Fruit fly (Drosophila melanogaster) whole organism, embryonic: ENCODE data around the gene Ssk.

Experiments used
- Ada2b ChIP-seq: fragments of 200-800 bp; sonication (Bioruptor generic); IDR thresholded peaks from 2 replicates; pipeline ENCODE4 v1.3.6; 2022; ENCODE audit warnings: missing biosample characterization, missing genetic modification characterization
- B-H2 ChIP-seq: fragments of 200-800 bp; sonication (Bioruptor generic); optimal IDR thresholded peaks from 2 replicates; lab custom pipeline; 2018; ENCODE audit warnings: missing biosample characterization, mild to moderate bottlenecking, missing genetic modification characterization
- BEAF-32 ChIP-seq: fragments of 200-800 bp; sonication (Bioruptor generic); optimal IDR thresholded peaks from 3 replicates; lab custom pipeline; 2017; ENCODE audit warnings: missing biosample characterization, missing genetic modification characterization, mild to moderate bottlenecking, moderate library complexity, missing genetic modification reagents
- CG10209 ChIP-seq: fragments of 200-800 bp; sonication (Bioruptor generic); optimal IDR thresholded peaks from 3 replicates; lab custom pipeline; 2017; ENCODE audit warnings: missing biosample characterization, mild to moderate bottlenecking, missing genetic modification characterization, missing genetic modification reagents
- CG11093 ChIP-seq: fragments of 200-800 bp; sonication (Bioruptor generic); IDR thresholded peaks from 3 replicates; pipeline ENCODE4 v1.3.6; 2022; ENCODE audit warnings: missing biosample characterization, missing genetic modification characterization
- CG12299 ChIP-seq: fragments of 200-800 bp; sonication (Bioruptor generic); optimal IDR thresholded peaks from 2 replicates; lab custom pipeline; 2018; ENCODE audit warnings: missing biosample characterization, mild to moderate bottlenecking, missing genetic modification characterization
- CG13894 ChIP-seq: fragments of 200-800 bp; sonication (Bioruptor generic); optimal IDR thresholded peaks from 3 replicates; lab custom pipeline; 2018; ENCODE audit warnings: missing biosample characterization, mild to moderate bottlenecking, missing genetic modification characterization, moderate library complexity
- CG1529 ChIP-seq: fragments of 200-800 bp; sonication (Bioruptor generic); optimal IDR thresholded peaks from 3 replicates; lab custom pipeline; 2018; ENCODE audit warnings: missing biosample characterization, missing genetic modification characterization
- CG18764 ChIP-seq: fragments of 200-800 bp; sonication (Bioruptor generic); optimal IDR thresholded peaks from 3 replicates; lab custom pipeline; 2016; ENCODE audit warnings: missing biosample characterization, missing genetic modification characterization
- CG34224 ChIP-seq: fragments of 200-800 bp; sonication (Bioruptor generic); IDR thresholded peaks from 3 replicates; pipeline ENCODE4 v1.3.6; 2022; ENCODE audit warnings: missing biosample characterization, missing genetic modification characterization; ENCODE audit not compliant: partially characterized antibody
- CG3726 ChIP-seq: fragments of 200-800 bp; sonication (Bioruptor generic); IDR thresholded peaks from 3 replicates; pipeline ENCODE4, ENCODE4 v1.3.6; 2022; ENCODE audit warnings: missing biosample characterization, missing genetic modification characterization
- CG6813 ChIP-seq: fragments of 200-800 bp; sonication (Bioruptor generic); optimal IDR thresholded peaks from 2 replicates; lab custom pipeline; 2017; ENCODE audit warnings: missing biosample characterization, missing genetic modification characterization, mild to moderate bottlenecking, moderate library complexity, missing genetic modification reagents
- CG6854 ChIP-seq: fragments of 200-800 bp; sonication (Bioruptor generic); optimal IDR thresholded peaks from 3 replicates; lab custom pipeline; 2017; ENCODE audit warnings: missing biosample characterization, mild to moderate bottlenecking, missing genetic modification characterization
- CG9817 ChIP-seq: fragments of 200-800 bp; sonication (Bioruptor generic); optimal IDR thresholded peaks from 2 replicates; lab custom pipeline; 2018; ENCODE audit warnings: missing biosample characterization, mild to moderate bottlenecking, missing genetic modification characterization, moderate library complexity
- CTCF ChIP-seq: fragments of 200-800 bp; sonication (Bioruptor generic); optimal IDR thresholded peaks from 2 replicates; lab custom pipeline; 2017; ENCODE audit warnings: missing biosample characterization, mild to moderate bottlenecking, missing genetic modification characterization, moderate library complexity
- CoRest ChIP-seq: fragments of 200-800 bp; sonication (Bioruptor generic); optimal IDR thresholded peaks from 3 replicates; lab custom pipeline; 2018; ENCODE audit warnings: missing biosample characterization, mild to moderate bottlenecking, missing genetic modification characterization, moderate library complexity
- CrebB ChIP-seq: fragments of 200-800 bp; sonication (Bioruptor generic); optimal IDR thresholded peaks from 3 replicates; lab custom pipeline; 2018; ENCODE audit warnings: missing biosample characterization, mild to moderate bottlenecking, missing genetic modification characterization
- Dad ChIP-seq: fragments of 200-800 bp; sonication (Bioruptor generic); optimal IDR thresholded peaks from 3 replicates; lab custom pipeline; 2016; ENCODE audit warnings: missing biosample characterization, missing genetic modification characterization
- Doc2 ChIP-seq: fragments of 200-800 bp; sonication (Bioruptor generic); IDR thresholded peaks from 2 replicates; pipeline ENCODE4 v1.3.6; 2022; ENCODE audit warnings: missing biosample characterization, missing genetic modification characterization
- E2f1 ChIP-seq: fragments of 200-800 bp; sonication (Bioruptor generic); IDR thresholded peaks from 2 replicates; pipeline ENCODE4 v1.3.6; 2022; ENCODE audit warnings: missing biosample characterization, missing genetic modification characterization
- Eip74EF ChIP-seq, 2 experiments: fragments of 200-800 bp in 1 of 2; fragments of >200 bp in 1 of 2; sonication (Bioruptor generic) in 1 of 2; optimal IDR thresholded peaks; 2 replicates each; lab custom pipeline; 2017 to 2019; ENCODE audit warnings: missing biosample characterization in 2 of 2, missing genetic modification characterization in 2 of 2, mild to moderate bottlenecking in 1 of 2, moderate library complexity in 1 of 2
- H15 ChIP-seq: fragments of 200-800 bp; sonication (Bioruptor generic); IDR thresholded peaks from 3 replicates; pipeline ENCODE4 v1.3.6; 2022; ENCODE audit warnings: missing biosample characterization, missing genetic modification characterization
- HLH4C ChIP-seq: fragments of 200-800 bp; sonication (Bioruptor generic); IDR thresholded peaks from 3 replicates; pipeline ENCODE4 v1.3.6; 2022; ENCODE audit warnings: missing biosample characterization, missing genetic modification characterization; ENCODE audit not compliant: partially characterized antibody
- HLH54F ChIP-seq: fragments of 200-800 bp; sonication (Bioruptor generic); optimal IDR thresholded peaks from 3 replicates; lab custom pipeline; 2016; ENCODE audit warnings: missing biosample characterization, missing genetic modification characterization
- Mad ChIP-seq: fragments of 200-800 bp; sonication (Bioruptor generic); optimal IDR thresholded peaks from 2 replicates; lab custom pipeline; 2016; ENCODE audit warnings: missing biosample characterization, missing genetic modification characterization
- NFAT ChIP-seq: fragments of 200-800 bp; sonication (Bioruptor generic); IDR thresholded peaks from 2 replicates; pipeline ENCODE4 v1.3.6; 2022; ENCODE audit warnings: missing biosample characterization, missing genetic modification characterization
- Pdp1 ChIP-seq, 2 experiments: fragments of 200-800 bp; sonication (Bioruptor generic); optimal IDR thresholded peaks; 3 replicates each; lab custom pipeline; 2016; ENCODE audit warnings: missing biosample characterization in 2 of 2, missing genetic modification characterization in 2 of 2, mild to moderate bottlenecking in 1 of 2, moderate library complexity in 1 of 2
- ara ChIP-seq: fragments of 200-800 bp; sonication (Bioruptor generic); IDR thresholded peaks from 2 replicates; pipeline ENCODE4 v1.3.6; 2022; ENCODE audit warnings: missing biosample characterization, missing genetic modification characterization
- ato ChIP-seq: fragments of 200-800 bp; sonication (Bioruptor generic); IDR thresholded peaks from 2 replicates; pipeline ENCODE4 v1.3.6; 2022; ENCODE audit warnings: missing biosample characterization, missing genetic modification characterization; ENCODE audit not compliant: partially characterized antibody
- br ChIP-seq: fragments of >200 bp; optimal IDR thresholded peaks from 2 replicates; lab custom pipeline; 2017
- cato ChIP-seq: fragments of 200-800 bp; sonication (Bioruptor generic); optimal IDR thresholded peaks from 2 replicates; lab custom pipeline; 2016; ENCODE audit warnings: missing biosample characterization, missing genetic modification characterization, borderline replicate concordance
- dimm ChIP-seq: fragments of 200-800 bp; sonication (Bioruptor generic); IDR thresholded peaks from 2 replicates; pipeline ENCODE4 v1.3.6; 2022; ENCODE audit warnings: missing biosample characterization, missing genetic modification characterization
- exex ChIP-seq: fragments of 200-800 bp; sonication (Bioruptor generic); optimal IDR thresholded peaks from 4 replicates; lab custom pipeline; 2018; ENCODE audit warnings: missing biosample characterization, mild to moderate bottlenecking, missing genetic modification characterization, moderate library complexity
- fd64A ChIP-seq: fragments of 200-800 bp; sonication (Bioruptor generic); optimal IDR thresholded peaks from 3 replicates; lab custom pipeline; 2018; ENCODE audit warnings: missing biosample characterization, mild to moderate bottlenecking, missing genetic modification characterization
- gcm ChIP-seq: fragments of 200-800 bp; sonication (Bioruptor generic); optimal IDR thresholded peaks from 2 replicates; lab custom pipeline; 2019; ENCODE audit warnings: missing biosample characterization, mild to moderate bottlenecking, missing genetic modification characterization, moderate library complexity
- h ChIP-seq: fragments of >200 bp; optimal IDR thresholded peaks from 2 replicates; lab custom pipeline; 2017
- lilli ChIP-seq: fragments of 200-800 bp; sonication (Bioruptor generic); optimal IDR thresholded peaks from 3 replicates; lab custom pipeline; 2016; ENCODE audit warnings: missing biosample characterization, missing genetic modification characterization
- lola ChIP-seq, 3 experiments: fragments of >200 bp in 2 of 3; fragments of 200-800 bp in 1 of 3; sonication (Bioruptor generic) in 1 of 3; optimal IDR thresholded peaks; 2 replicates each; lab custom pipeline; 2017 to 2019; ENCODE audit warnings: missing biosample characterization in 3 of 3, missing genetic modification characterization in 3 of 3, mild to moderate bottlenecking in 1 of 3, moderate library complexity in 1 of 3
- lov ChIP-seq, 2 experiments: fragments of 200-800 bp in 1 of 2; fragments of >200 bp in 1 of 2; sonication (Bioruptor generic) in 1 of 2; IDR thresholded peaks in 1 of 2; optimal IDR thresholded peaks in 1 of 2; 2 replicates in 1 of 2; 3 replicates in 1 of 2; pipeline versions ENCODE4 v1.3.6 to Lab custom; 2017 to 2022; ENCODE audit warnings: missing biosample characterization in 1 of 2, missing genetic modification characterization in 1 of 2
- prd ChIP-seq, 3 experiments: fragments of >200 bp in 2 of 3; fragments of 200-800 bp in 1 of 3; sonication (Bioruptor generic) in 1 of 3; optimal IDR thresholded peaks in 2 of 3; IDR thresholded peaks in 1 of 3; 2 replicates in 2 of 3; 3 replicates in 1 of 3; pipeline versions ENCODE4 v1.3.6 to Lab custom; 2017 to 2022; ENCODE audit warnings: missing biosample characterization in 1 of 3, missing genetic modification characterization in 1 of 3
- psq ChIP-seq: fragments of 200-800 bp; sonication (Bioruptor generic); optimal IDR thresholded peaks from 2 replicates; lab custom pipeline; 2017; ENCODE audit warnings: missing biosample characterization, missing genetic modification characterization
- schlank ChIP-seq: fragments of 200-800 bp; sonication (Bioruptor generic); optimal IDR thresholded peaks from 2 replicates; lab custom pipeline; 2018; ENCODE audit warnings: missing biosample characterization, mild to moderate bottlenecking, missing genetic modification characterization
- slou ChIP-seq: fragments of 200-800 bp; sonication (Bioruptor generic); optimal IDR thresholded peaks from 3 replicates; lab custom pipeline; 2016; ENCODE audit warnings: missing biosample characterization, missing genetic modification characterization
- slp2 ChIP-seq: fragments of 200-800 bp; sonication (Bioruptor generic); optimal IDR thresholded peaks from 2 replicates; lab custom pipeline; 2016; ENCODE audit warnings: missing biosample characterization, missing genetic modification characterization
- ssp ChIP-seq: fragments of 200-800 bp; sonication (Bioruptor generic); IDR thresholded peaks from 2 replicates; pipeline ENCODE4 v1.3.6; 2022; ENCODE audit warnings: missing biosample characterization, missing genetic modification characterization
- twi ChIP-seq: fragments of 200-800 bp; optimal IDR thresholded peaks from 2 replicates; lab custom pipeline; 2019; ENCODE audit warnings: missing biosample characterization, mild to moderate bottlenecking, missing genetic modification characterization, moderate library complexity
- vvl ChIP-seq: fragments of 200-800 bp; sonication (Bioruptor generic); IDR thresholded peaks from 2 replicates; pipeline ENCODE4 v1.3.6; 2022; ENCODE audit warnings: missing biosample characterization, missing genetic modification characterization
- z ChIP-seq: fragments of 200-800 bp; sonication (Bioruptor generic); IDR thresholded peaks from 3 replicates; pipeline ENCODE4 v1.3.6; 2022; ENCODE audit warnings: missing biosample characterization, missing genetic modification characterization
- zen ChIP-seq: fragments of 200-800 bp; sonication (Bioruptor generic); optimal IDR thresholded peaks from 3 replicates; lab custom pipeline; 2018; ENCODE audit warnings: missing biosample characterization, mild to moderate bottlenecking, missing genetic modification characterization, moderate library complexity

The Ssk gene

dm6 chr3L:20185206-20185868 is 3.0 kb upstream of the Ssk start (continued):
- TF ChIP-seq CG12299 (tag; lab: Kevin White, UChicago) (peak; percentile 32), vvl (no peak), CG11093 (GFP tag; lab: Robert Waterston, UW) (no peak), CG10209 (GFP tag; lab: Kevin White, UChicago) (peak; percentile 67), Doc2 (GFP tag; lab: Robert Waterston, UW) (no peak), schlank (tag; lab: Kevin White, UChicago) (peak; percentile 10), Pdp1 (GFP tag; optimal IDR thresholded peaks at IDR 0.05; lab: Kevin White, UChicago) (peak in 1 of 2 experiments; percentile 32), CG3726 (GFP tag; lab: Robert Waterston, UW) (no peak), fd64A (GFP tag; lab: Kevin White, UChicago) (no peak), dimm (no peak), ato (GFP tag; lab: Robert Waterston, UW) (no peak), z (GFP tag; lab: Robert Waterston, UW) (no peak), NFAT (GFP tag; lab: Robert Waterston, UW) (no peak), psq (no peak), exex (tag; lab: Kevin White, UChicago) (no peak), H15 (GFP tag; lab: Robert Waterston, UW) (no peak), twi (tag; lab: Kevin White, UChicago) (no peak), B-H2 (GFP tag; lab: Kevin White, UChicago) (peak; percentile 18), cato (peak; percentile 58), Mad (GFP tag; lab: Kevin White, UChicago) (no peak), lov (optimal IDR thresholded peaks at IDR 0.05; lab: Kevin White, UChicago) (no peak), lov (GFP tag; IDR thresholded peaks at IDR 0.05; lab: Robert Waterston, UW) (no peak), slou (GFP tag; lab: Kevin White, UChicago) (no peak), ssp (GFP tag; lab: Robert Waterston, UW) (no peak), Ada2b (GFP tag; lab: Robert Waterston, UW) (no peak), CG1529 (GFP tag; lab: Kevin White, UChicago) (no peak), zen (tag; lab: Kevin White, UChicago) (no peak), CTCF (GFP tag; lab: Kevin White, UChicago) (no peak), br (lab: Kevin White, UChicago) (no peak), h (lab: Kevin White, UChicago) (no peak), CG18764 (GFP tag; lab: Kevin White, UChicago) (no peak), slp2 (no peak), CoRest (peak; percentile 64), CG13894 (tag; lab: Kevin White, UChicago) (peak; percentile 56), CrebB (tag; lab: Kevin White, UChicago) (no peak), prd (optimal IDR thresholded peaks at IDR 0.05; lab: Kevin White, UChicago) (no peak), prd (GFP tag; IDR thresholded peaks at IDR 0.05; lab: Robert Waterston, UW) (no peak), gcm (no peak), Dad (GFP tag; lab: Kevin White, UChicago) (peak; percentile 4), BEAF-32 (GFP tag; lab: Kevin White, UChicago) (no peak), CG6813 (GFP tag; lab: Kevin White, UChicago) (no peak), HLH54F (GFP tag; lab: Kevin White, UChicago) (peak; percentile 71), CG6854 (GFP tag; lab: Kevin White, UChicago) (peak; percentile 57), HLH4C (peak; percentile 21; the same call in 1 of the 3 replicates), CG9817 (tag; lab: Kevin White, UChicago) (peak; percentile 36), Eip74EF (GFP tag; optimal IDR thresholded peaks at IDR 0.05; lab: Kevin White, UChicago) (peak in 1 of 2 experiments; percentile 37), CG34224 (no peak), E2f1 (no peak), lilli (GFP tag; lab: Kevin White, UChicago) (peak; percentile 79), ara (GFP tag; lab: Robert Waterston, UW) (no peak), lola (GFP tag; optimal IDR thresholded peaks at IDR 0.05; lab: Kevin White, UChicago) (no peak)
